Fruit fly (Drosophila melanogaster) whole organism, pupa: ENCODE measurements at regions not wholly inside any gene's neighbourhood (a gene's known extent, or its start where the extent isn't known, plus 50 kb on each side); places are given as distances from the start of the nearest gene placed in this dataset.

Source experiments
- CG12605 ChIP-seq: fragments of 200-800 bp; sonication (Bioruptor generic); IDR thresholded peaks from 2 replicates; pipeline ENCODE4 v1.3.6; 2022; ENCODE audit warnings: missing biosample characterization, missing genetic modification characterization
- CG13204 ChIP-seq: fragments of 200-800 bp; sonication (Bioruptor generic); optimal IDR thresholded peaks from 2 replicates; lab custom pipeline; 2018; ENCODE audit warnings: missing biosample characterization, mild to moderate bottlenecking, missing genetic modification characterization, moderate library complexity
- CG14655 ChIP-seq: fragments of 200-800 bp; sonication (Bioruptor generic); optimal IDR thresholded peaks from 3 replicates; lab custom pipeline; 2017; ENCODE audit warnings: mild to moderate bottlenecking, missing biosample characterization, missing genetic modification reagents, missing genetic modification characterization
- CG15710 ChIP-seq: fragments of 200-800 bp; sonication (Bioruptor generic); optimal IDR thresholded peaks from 2 replicates; lab custom pipeline; 2018; ENCODE audit warnings: missing biosample characterization, mild to moderate bottlenecking, missing genetic modification characterization, moderate library complexity
- CG17806 ChIP-seq: fragments of 200-800 bp; sonication (Bioruptor generic); optimal IDR thresholded peaks from 2 replicates; lab custom pipeline; 2018; ENCODE audit warnings: missing biosample characterization, mild to moderate bottlenecking, missing genetic modification characterization, moderate library complexity
- CG32121 ChIP-seq: fragments of 200-800 bp; sonication (Bioruptor generic); IDR thresholded peaks from 2 replicates; pipeline ENCODE4 v1.3.6; 2022; ENCODE audit warnings: missing biosample characterization, missing genetic modification characterization
- CG34367 ChIP-seq: fragments of 200-800 bp; sonication (Bioruptor generic); optimal IDR thresholded peaks from 2 replicates; lab custom pipeline; 2018; ENCODE audit warnings: missing biosample characterization, mild to moderate bottlenecking, missing genetic modification characterization
- CG4496 ChIP-seq: fragments of 200-800 bp; sonication (Bioruptor generic); IDR thresholded peaks from 3 replicates; pipeline ENCODE4 v1.3.6; 2022; ENCODE audit warnings: missing biosample characterization, missing genetic modification characterization
- CG8159 ChIP-seq: fragments of 200-800 bp; sonication (Bioruptor generic); optimal IDR thresholded peaks from 3 replicates; lab custom pipeline; 2018; ENCODE audit warnings: missing biosample characterization, mild to moderate bottlenecking, missing genetic modification characterization, moderate library complexity
- CG8301 ChIP-seq: fragments of 200-800 bp; sonication (Bioruptor generic); optimal IDR thresholded peaks from 2 replicates; lab custom pipeline; 2018; ENCODE audit warnings: missing biosample characterization, mild to moderate bottlenecking, missing genetic modification characterization
- CG9948 ChIP-seq: fragments of 200-800 bp; sonication (Bioruptor generic); optimal IDR thresholded peaks from 2 replicates; lab custom pipeline; 2018; ENCODE audit warnings: missing biosample characterization, mild to moderate bottlenecking, missing genetic modification characterization, moderate library complexity
- D1 ChIP-seq: fragments of 200-800 bp; sonication (Bioruptor generic); optimal IDR thresholded peaks from 2 replicates; lab custom pipeline; 2018; ENCODE audit warnings: missing biosample characterization, mild to moderate bottlenecking, missing genetic modification characterization, moderate library complexity
- EcR ChIP-seq: fragments of 200-800 bp; sonication (Bioruptor generic); optimal IDR thresholded peaks from 3 replicates; lab custom pipeline; 2019; ENCODE audit warnings: missing biosample characterization, missing genetic modification characterization, mild to moderate bottlenecking, moderate library complexity, missing genetic modification reagents
- Ets98B ChIP-seq: fragments of 200-800 bp; sonication (Bioruptor generic); IDR thresholded peaks from 2 replicates; pipeline ENCODE4 v1.3.6; 2022; ENCODE audit warnings: missing biosample characterization, missing genetic modification characterization
- Pif1A ChIP-seq: fragments of 200-800 bp; sonication (Bioruptor generic); optimal IDR thresholded peaks from 3 replicates; lab custom pipeline; 2016; ENCODE audit warnings: missing biosample characterization, missing genetic modification characterization
- gl ChIP-seq: fragments of 200-800 bp; sonication (Bioruptor generic); optimal IDR thresholded peaks from 2 replicates; lab custom pipeline; 2018; ENCODE audit warnings: missing biosample characterization, mild to moderate bottlenecking, missing genetic modification characterization
- rn ChIP-seq: fragments of 200-800 bp; sonication (Bioruptor generic); IDR thresholded peaks from 2 replicates; pipeline ENCODE4 v1.3.6; 2022; ENCODE audit warnings: missing biosample characterization, missing genetic modification characterization

dm6 chr2L:20204606-20205005 is 52.4 kb downstream of the CG17571 start:
- TF ChIP-seq CG17806 (peak; percentile 80), CG4496 (GFP tag; lab: Robert Waterston, UW) (no peak; the same call in 2 of the 3 replicates), CG9948 (tag; lab: Kevin White, UChicago) (peak; percentile 75), D1 (peak; percentile 47), CG8159 (tag; lab: Kevin White, UChicago) (peak; percentile 79), gl (tag; lab: Kevin White, UChicago) (no peak), CG34367 (peak; percentile 40), EcR (GFP tag; lab: Kevin White, UChicago) (no peak), Ets98B (GFP tag; lab: Robert Waterston, UW) (peak; percentile 45), CG14655 (GFP tag; lab: Kevin White, UChicago) (peak; percentile 67), Pif1A (GFP tag; lab: Kevin White, UChicago) (peak; percentile 28), CG13204 (no peak), CG12605 (GFP tag; lab: Robert Waterston, UW) (no peak), CG32121 (GFP tag; lab: Robert Waterston, UW) (no peak; the same call in none of the 2 replicates), CG8301 (tag; lab: Kevin White, UChicago) (peak; percentile 67), rn (GFP tag; lab: Robert Waterston, UW) (no peak), CG15710 (tag; lab: Kevin White, UChicago) (peak; percentile 38)
